Worm (Caenorhabditis elegans) whole organism, midembryonic: ENCODE data around the gene K01A2.5.
A peak's percentile ranks its signal among the peaks of the same experiment; 100 is the strongest.

Experiments used
- T22C8.4 ChIP-seq: fragments of 200-800 bp; sonication (Bioruptor generic); IDR thresholded peaks from 2 replicates; pipeline ENCODE4 v1.3.6; 2022; ENCODE audit warnings: missing genetic modification characterization, missing compliant biosample characterization
- cog-1 ChIP-seq: sonication (generic microtip); optimal IDR thresholded peaks from 2 replicates; lab custom pipeline; 2016; ENCODE audit warnings: missing genetic modification characterization, missing compliant biosample characterization
- flt-1 ChIP-seq: fragments of 200-800 bp; sonication (Bioruptor generic); IDR thresholded peaks from 2 replicates; pipeline ENCODE4 v1.3.6; 2022; ENCODE audit warnings: missing genetic modification characterization, missing compliant biosample characterization
- klf-2 ChIP-seq: fragments of 200-800 bp; sonication (Bioruptor generic); conservative IDR thresholded peaks from 2 replicates; pipeline ENCODE4 v1.3.6; 2022; ENCODE audit warnings: missing genetic modification reagents, missing genetic modification characterization, missing compliant biosample characterization
- med-1 ChIP-seq: sonication (generic microtip); optimal IDR thresholded peaks from 2 replicates; lab custom pipeline; 2017; ENCODE audit warnings: missing genetic modification characterization, mild to moderate bottlenecking, missing compliant biosample characterization, antibody characterized with exemption, missing genetic modification reagents; ENCODE audit not compliant: insufficient read depth
- ref-1 ChIP-seq: fragments of 200-800 bp; sonication (Bioruptor generic); conservative IDR thresholded peaks from 2 replicates; pipeline ENCODE4 v1.3.6; 2022; ENCODE audit warnings: missing genetic modification reagents, missing genetic modification characterization, missing compliant biosample characterization
- tab-1 ChIP-seq: fragments of 200-800 bp; sonication (Bioruptor generic); IDR thresholded peaks from 2 replicates; pipeline ENCODE4 v1.3.6; 2022; ENCODE audit warnings: missing genetic modification characterization, missing compliant biosample characterization
- ztf-23 ChIP-seq: fragments of 200-800 bp; sonication (Bioruptor generic); IDR thresholded peaks from 2 replicates; pipeline ENCODE4 v1.3.6; 2022; ENCODE audit warnings: missing genetic modification reagents, missing genetic modification characterization, missing compliant biosample characterization
- ztf-29 ChIP-seq: fragments of 200-800 bp; sonication (Bioruptor generic); IDR thresholded peaks from 2 replicates; pipeline ENCODE4 v1.3.6; 2022; ENCODE audit warnings: missing genetic modification reagents, missing genetic modification characterization, missing compliant biosample characterization

Gene K01A2.5

ce11 chrII:285627-286550, 15.2 kb upstream of the K01A2.5 start, which contains the start of gene B0432.10:
B0432.10 (minus strand) TSS chrII:286275.
- TF ChIP-seq cog-1 (peak; percentile 29), ztf-29 (GFP tag; lab: Robert Waterston, UW) (no peak), ref-1 (no peak), flt-1 (GFP tag; lab: Robert Waterston, UW) (no peak)

DNA sequence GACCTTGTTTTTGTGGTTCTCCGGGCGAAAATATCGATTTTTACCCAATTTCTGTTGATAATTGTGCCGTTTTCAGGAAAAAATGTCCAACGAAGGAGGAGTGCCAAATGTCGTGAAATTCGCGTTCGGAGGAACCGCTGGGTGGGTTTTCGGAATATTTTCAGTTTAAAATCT, 14.6 kb upstream of the K01A2.5 start, which contains the start of gene misc-1:
Gene misc-1, plus strand, starts transcription at position 75 of the 174 bp plus-strand sequence.
- TF ChIP-seq med-1 (GFP tag; lab: Kevin White, UChicago) (no peak), ztf-23 (GFP tag; lab: Robert Waterston, UW) (no peak), ztf-29 (GFP tag; lab: Robert Waterston, UW) (no peak), T22C8.4 (GFP tag; lab: Robert Waterston, UW) (0 out of 2 replicates have a peak, but pooled peaks have one; percentile 20), tab-1 (GFP tag; lab: Robert Waterston, UW) (no peak)

DNA sequence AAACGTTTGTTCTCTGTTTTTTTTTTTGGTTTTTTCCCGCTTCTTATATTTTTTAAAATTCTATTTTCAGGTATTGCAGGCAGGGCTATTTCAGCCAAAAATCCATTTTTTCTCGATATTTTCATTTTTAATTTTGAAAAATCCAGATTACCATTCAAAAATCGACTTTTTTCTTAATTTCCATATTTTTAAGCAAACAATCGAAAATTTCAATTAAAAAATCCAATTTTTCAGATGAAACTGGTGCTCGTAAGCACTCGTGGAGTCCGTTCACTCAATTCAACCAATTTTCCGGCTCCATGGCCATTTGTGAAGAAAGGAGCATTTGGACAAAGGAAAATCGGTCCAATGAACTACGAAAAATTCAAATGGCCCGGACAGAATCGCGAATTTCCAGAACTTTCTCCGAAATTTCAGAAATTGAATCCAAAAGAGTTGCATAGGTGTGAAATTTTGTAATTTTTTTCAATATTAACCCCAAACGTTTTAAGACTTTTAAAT, 12.3 kb upstream of the K01A2.5 start, which contains the start of gene mrpl-41:
Gene mrpl-41, plus strand, starts transcription at position 235 of the 501 bp plus-strand sequence.
- TF ChIP-seq ref-1: no peak

- no peak for TF ChIP-seq klf-2 (GFP tag; lab: Robert Waterston, UW)
- no peak for TF ChIP-seq ztf-23 (GFP tag; lab: Robert Waterston, UW)
- no peak for TF ChIP-seq ref-1
- no peak for TF ChIP-seq tab-1 (GFP tag; lab: Robert Waterston, UW)
- no peak for TF ChIP-seq ztf-29 (GFP tag; lab: Robert Waterston, UW)
- no peak for TF ChIP-seq flt-1 (GFP tag; lab: Robert Waterston, UW)
- TF ChIP-seq T22C8.4 (GFP tag; lab: Robert Waterston, UW): no peak
- no peak for TF ChIP-seq med-1 (GFP tag; lab: Kevin White, UChicago)
- TF ChIP-seq cog-1: no peak
These were observed 10.8 kb upstream of the K01A2.5 start, which contains the start of gene djr-1.1 for ce11 chrII:290282-290681. djr-1.1 (plus strand) TSS chrII:290582.

- no peak for TF ChIP-seq cog-1
- TF ChIP-seq klf-2 (GFP tag; lab: Robert Waterston, UW): no peak
- TF ChIP-seq ztf-29 (GFP tag; lab: Robert Waterston, UW): no peak
- TF ChIP-seq flt-1 (GFP tag; lab: Robert Waterston, UW): no peak
- TF ChIP-seq ref-1: no peak
- TF ChIP-seq T22C8.4 (GFP tag; lab: Robert Waterston, UW): no peak
- no peak for TF ChIP-seq ztf-23 (GFP tag; lab: Robert Waterston, UW)
- TF ChIP-seq tab-1 (GFP tag; lab: Robert Waterston, UW): no peak
- TF ChIP-seq med-1 (GFP tag; lab: Kevin White, UChicago): no peak
These were observed 6.5 kb upstream of the K01A2.5 start, which contains the start of gene B0432.11 for ce11 chrII:294606-295005. B0432.11 (minus strand) TSS chrII:294706.

ce11 chrII:296911-297440, 4.1 kb upstream of the K01A2.5 start, which contains the start of the genes clec-117 and B0432.1:
clec-117 (minus strand) TSS chrII:297011.
B0432.1 (plus strand) TSS chrII:297390.
- TF ChIP-seq tab-1 (GFP tag; lab: Robert Waterston, UW) (no peak), T22C8.4 (GFP tag; lab: Robert Waterston, UW) (no peak)

DNA sequence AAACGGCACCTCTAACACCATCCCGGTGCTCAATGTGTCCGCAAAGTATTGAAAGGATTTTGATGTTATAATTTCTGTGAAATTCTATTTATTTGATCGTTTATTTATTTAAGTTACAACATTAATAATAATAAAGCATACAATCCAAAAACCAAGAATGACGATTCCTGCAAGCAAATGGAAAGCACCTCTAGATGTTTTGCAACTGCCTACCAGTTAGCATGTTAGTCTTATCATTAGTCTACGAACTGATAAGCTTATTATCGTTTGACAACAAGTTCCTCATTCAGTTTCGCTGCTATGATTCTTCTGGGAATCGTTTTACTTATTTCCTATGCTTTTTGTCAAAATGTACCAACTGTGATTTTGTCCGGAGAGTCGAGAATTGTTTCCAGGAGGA, 1.4 kb upstream of the K01A2.5 start, which contains the start of gene K01A2.6:
Gene K01A2.6, plus strand, starts transcription at position 301 of the 400 bp plus-strand sequence.
- TF ChIP-seq ref-1: no peak
- no peak for TF ChIP-seq med-1 (GFP tag; lab: Kevin White, UChicago)
- no peak for TF ChIP-seq T22C8.4 (GFP tag; lab: Robert Waterston, UW)
- no peak for TF ChIP-seq cog-1
- TF ChIP-seq ztf-23 (GFP tag; lab: Robert Waterston, UW): no peak
- no peak for TF ChIP-seq flt-1 (GFP tag; lab: Robert Waterston, UW)
- no peak for TF ChIP-seq klf-2 (GFP tag; lab: Robert Waterston, UW)
- no peak for TF ChIP-seq ztf-29 (GFP tag; lab: Robert Waterston, UW)
- no peak for TF ChIP-seq tab-1 (GFP tag; lab: Robert Waterston, UW)

ce11 chrII:303927-304711, 3.0 kb downstream of the K01A2.5 start:
- TF ChIP-seq ztf-23 (GFP tag; lab: Robert Waterston, UW) (no peak), cog-1 (no peak), med-1 (GFP tag; lab: Kevin White, UChicago) (no peak), flt-1 (GFP tag; lab: Robert Waterston, UW) (no peak), T22C8.4 (GFP tag; lab: Robert Waterston, UW) (no peak), ref-1 (no peak), klf-2 (GFP tag; lab: Robert Waterston, UW) (no peak)

DNA sequence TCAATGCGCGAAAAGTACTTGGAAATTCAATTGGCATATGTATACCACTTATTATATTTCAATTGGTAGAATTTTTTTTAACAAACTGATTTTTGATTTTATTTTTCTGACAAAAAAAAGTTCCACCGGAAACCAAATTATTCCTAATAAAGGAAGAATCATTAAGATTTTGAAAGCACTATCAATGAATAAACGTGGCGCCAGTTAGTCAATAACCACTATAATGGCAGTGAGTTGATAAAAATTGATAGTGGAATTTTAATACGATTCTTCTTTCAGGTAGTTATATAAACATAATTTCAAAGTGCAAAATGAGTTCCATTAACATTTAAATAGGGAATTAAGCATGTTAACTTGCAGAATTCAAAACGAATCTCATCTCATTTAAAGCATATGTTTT, 4.6 kb downstream of the K01A2.5 start, which contains the start of gene col-69:
Gene col-69, minus strand, starts transcription at position 101 of the 400 bp plus-strand sequence.
- no peak for TF ChIP-seq flt-1 (GFP tag; lab: Robert Waterston, UW)
